Worm (Caenorhabditis elegans): ENCODE measurements around the gene plc-3.

- TF ChIP-seq dve-1 (tag; optimal IDR thresholded peaks at IDR 0.05; ENCODE audit: insufficient read depth) = peak; percentile 57
- no peak for TF ChIP-seq F10B5.3 (tag; optimal IDR thresholded peaks at IDR 0.05)
- peak; percentile 52 for TF ChIP-seq nhr-11 (tag; optimal IDR thresholded peaks at IDR 0.05)
- TF ChIP-seq ceh-28 (tag; optimal IDR thresholded peaks at IDR 0.05) = no peak
- TF ChIP-seq fos-1 (tag; optimal IDR thresholded peaks at IDR 0.05) = no peak
- peak in 1 of 2 experiments; percentile 91 for TF ChIP-seq lsy-2 (tag; optimal IDR thresholded peaks at IDR 0.05)
- no peak for TF ChIP-seq fkh-10 (GFP tag; optimal IDR thresholded peaks at IDR 0.05)
- TF ChIP-seq ztf-11 (tag; optimal IDR thresholded peaks at IDR 0.05) = no peak
Measured at ce11 chrII:10200759-10201158, 21.9 kb upstream of the plc-3 start, which contains the start of gene arv-1.

Measured in whole organism, L4 larva.